Fruit fly (Drosophila melanogaster): ENCODE data around the gene CG16721.

Gene CG16721

dm6 chrX:5883394-5883793, 3.7 kb downstream of the CG16721 start (continued):
- TF ChIP-seq CG10462 (GFP tag; optimal IDR thresholded peaks at IDR 0.05) (no peak), insv (GFP tag; optimal IDR thresholded peaks at IDR 0.05) (peak in 1 of 2 experiments; percentile 59), bcd (GFP tag; optimal IDR thresholded peaks at IDR 0.05) (peak; percentile 7), en (GFP tag; optimal IDR thresholded peaks at IDR 0.05) (peak; percentile 11), CG12219 (GFP tag; optimal IDR thresholded peaks at IDR 0.05) (no peak), zfh1 (GFP tag; IDR thresholded peaks at IDR 0.05) (peak; percentile 60; the same call in 2 of the 3 replicates), fd102C (GFP tag; optimal IDR thresholded peaks at IDR 0.05) (no peak), pita (GFP tag; optimal IDR thresholded peaks at IDR 0.05) (peak; percentile 37), Gug (GFP tag; IDR thresholded peaks at IDR 0.05) (peak; percentile 29; the same call in 1 of the 4 replicates), NC2β (GFP tag; optimal IDR thresholded peaks at IDR 0.05) (peak; percentile 33), ac (GFP tag; optimal IDR thresholded peaks at IDR 0.05) (no peak), CG4730 (GFP tag; IDR thresholded peaks at IDR 0.05) (no peak), zf30C (GFP tag; optimal IDR thresholded peaks at IDR 0.05) (no peak), CG8359 (GFP tag; optimal IDR thresholded peaks at IDR 0.05; ENCODE audit: borderline replicate concordance) (no peak), dmrt99B (tag; optimal IDR thresholded peaks at IDR 0.05) (peak; percentile 23), chn (GFP tag; optimal IDR thresholded peaks at IDR 0.05) (peak; percentile 9), CG13123 (GFP tag; optimal IDR thresholded peaks at IDR 0.05) (peak; percentile 25), Bgb (GFP tag; IDR thresholded peaks at IDR 0.05; ENCODE audit: partially characterized antibody) (peak; percentile 45; the same call in 1 of the 2 replicates), ems (GFP tag; optimal IDR thresholded peaks at IDR 0.05) (peak; percentile 13), unpg (GFP tag; optimal IDR thresholded peaks at IDR 0.05) (peak; percentile 24), gem (tag; optimal IDR thresholded peaks at IDR 0.05) (peak; percentile 30), fd3F (GFP tag; optimal IDR thresholded peaks at IDR 0.05) (no peak), gsb-n (tag; optimal IDR thresholded peaks at IDR 0.05) (no peak), bsh (GFP tag; optimal IDR thresholded peaks at IDR 0.05) (peak in 1 of 2 experiments; percentile 25), E2f1 (GFP tag; IDR thresholded peaks at IDR 0.05) (peak; percentile 37; the same call in 1 of the 2 replicates), CG12769 (tag; optimal IDR thresholded peaks at IDR 0.05) (peak; percentile 46), CG12071 (GFP tag; optimal IDR thresholded peaks at IDR 0.05) (no peak), org-1 (GFP tag; optimal IDR thresholded peaks at IDR 0.05) (no peak), knrl (GFP tag; IDR thresholded peaks at IDR 0.05; ENCODE audit: partially characterized antibody) (no peak; the same call in 2 of the 3 replicates), CG9817 (tag; optimal IDR thresholded peaks at IDR 0.05) (peak; percentile 25), pnt (GFP tag; optimal IDR thresholded peaks at IDR 0.05) (peak; percentile 45), sens (GFP tag) (peak; percentile 84), CG12659 (GFP tag; optimal IDR thresholded peaks at IDR 0.05) (peak; percentile 45), shn (GFP tag; optimal IDR thresholded peaks at IDR 0.05) (peak; percentile 12), z (GFP tag; IDR thresholded peaks at IDR 0.05) (no peak), croc (GFP tag; conservative IDR thresholded peaks at IDR 0.05) (peak; percentile 25; the same call in 1 of the 3 replicates), bigmax (GFP tag; optimal IDR thresholded peaks at IDR 0.05) (peak; percentile 3), cas (GFP tag; IDR thresholded peaks at IDR 0.05) (no peak), jigr1 (GFP tag; IDR thresholded peaks at IDR 0.05) (no peak), Hr3 (GFP tag; optimal IDR thresholded peaks at IDR 0.05) (peak; percentile 15), tup (GFP tag; optimal IDR thresholded peaks at IDR 0.05) (no peak), CoRest (tag; optimal IDR thresholded peaks at IDR 0.05) (peak; percentile 59), Lim3 (GFP tag; IDR thresholded peaks at IDR 0.05) (no peak), CG13287 (GFP tag; IDR thresholded peaks at IDR 0.05; ENCODE audit: partially characterized antibody) (peak; percentile 20; the same call in 1 of the 2 replicates), Xbp1 (GFP tag; optimal IDR thresholded peaks at IDR 0.05) (peak; percentile 66), Mrtf (GFP tag; IDR thresholded peaks at IDR 0.05) (no peak), Fer3 (tag; optimal IDR thresholded peaks at IDR 0.05) (peak; percentile 15), prd (optimal IDR thresholded peaks at IDR 0.05) (no peak), prd (GFP tag; IDR thresholded peaks at IDR 0.05) (peak; percentile 40; the same call in 1 of the 3 replicates), CG3847 (GFP tag; IDR thresholded peaks at IDR 0.05) (peak; percentile 69), CG10654 (GFP tag; optimal IDR thresholded peaks at IDR 0.05) (peak; percentile 14)
